Fruit fly (Drosophila melanogaster) Kc167 (cell line): Measurements from ENCODE around the gene Itgbn.

Experiments
- Myc ChIP-seq: fragments of >200 bp; optimal IDR thresholded peaks from 2 replicates; lab custom pipeline; 2017; ENCODE audit warnings: missing external identifiers
- Sin3A ChIP-seq: fragments of >200 bp; optimal IDR thresholded peaks from 2 replicates; lab custom pipeline; 2018; ENCODE audit warnings: missing external identifiers
- h ChIP-seq: fragments of >200 bp; optimal IDR thresholded peaks from 3 replicates; lab custom pipeline; 2018; ENCODE audit warnings: missing external identifiers
- insv ChIP-seq: fragments of >200 bp; optimal IDR thresholded peaks from 3 replicates; lab custom pipeline; 2018; ENCODE audit warnings: missing external identifiers
- psq ChIP-seq: fragments of >200 bp; optimal IDR thresholded peaks from 2 replicates; lab custom pipeline; 2017; ENCODE audit warnings: missing external identifiers
- ttk ChIP-seq: sonication (Bioruptor generic); optimal IDR thresholded peaks from 2 replicates; lab custom pipeline; 2017; ENCODE audit warnings: missing external identifiers

DNA sequence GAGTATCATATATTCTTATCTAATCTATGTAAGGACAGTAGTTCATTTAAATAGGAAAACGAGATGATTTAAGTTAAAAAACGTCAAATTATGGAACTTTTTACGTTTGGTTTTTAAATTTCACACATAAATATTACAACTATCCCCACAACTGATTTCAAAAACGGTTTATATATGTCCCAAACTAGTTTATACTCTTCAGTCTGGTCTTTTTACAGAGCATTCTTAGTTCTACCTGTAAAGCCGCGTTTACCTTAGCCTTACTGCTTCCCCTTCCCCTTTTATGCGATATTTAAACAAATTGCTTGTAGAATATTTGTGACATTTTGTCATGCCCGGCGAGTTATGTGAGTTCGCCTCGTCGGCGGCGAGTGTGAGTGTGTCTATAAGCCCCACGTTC lies 36.7 kb upstream of the Itgbn start:
- TF ChIP-seq psq (lab: Kevin White, UChicago), result no peak
- no peak for TF ChIP-seq insv (lab: Kevin White, UChicago)
- no peak for TF ChIP-seq ttk (lab: Kevin White, UChicago)
- no peak for TF ChIP-seq h
- no peak for TF ChIP-seq Sin3A (lab: Kevin White, UChicago)
- no peak for TF ChIP-seq Myc
